Fruit fly (Drosophila melanogaster) whole organism, wandering third instar larva: ENCODE measurements around the gene Aatf.

Source experiments
- CrebA ChIP-seq: fragments of 200-800 bp; sonication (Bioruptor generic); optimal IDR thresholded peaks from 2 replicates; lab custom pipeline; 2016; ENCODE audit warnings: missing biosample characterization, mild to moderate bottlenecking, missing genetic modification characterization, borderline replicate concordance
- Myc ChIP-seq: fragments of >200 bp; optimal IDR thresholded peaks from 2 replicates; lab custom pipeline; 2017
- N ChIP-seq: fragments of >200 bp; optimal IDR thresholded peaks from 2 replicates; lab custom pipeline; 2018; ENCODE audit warnings: missing biosample characterization, missing external identifiers, missing genetic modification characterization
- OdsH ChIP-seq: fragments of 200-800 bp; sonication (Bioruptor generic); optimal IDR thresholded peaks from 2 replicates; lab custom pipeline; 2016; ENCODE audit warnings: missing biosample characterization, mild to moderate bottlenecking, missing genetic modification characterization
- Rel ChIP-seq, 2 experiments: fragments of 200-800 bp; sonication (Bioruptor generic) in 1 of 2; optimal IDR thresholded peaks; 2 replicates in 1 of 2; 3 replicates in 1 of 2; lab custom pipeline; 2016 to 2019; ENCODE audit warnings: mild to moderate bottlenecking in 2 of 2, missing biosample characterization in 2 of 2, missing genetic modification characterization in 2 of 2, moderate library complexity in 1 of 2
- brk ChIP-seq: fragments of 200-800 bp; sonication (Bioruptor generic); optimal IDR thresholded peaks from 2 replicates; lab custom pipeline; 2016; ENCODE audit warnings: missing biosample characterization, mild to moderate bottlenecking, missing genetic modification characterization
- dsf ChIP-seq: sonication (Bioruptor generic); optimal IDR thresholded peaks from 2 replicates; lab custom pipeline; 2016; ENCODE audit warnings: missing biosample characterization, missing genetic modification characterization, borderline replicate concordance
- ey ChIP-seq: fragments of 200-800 bp; sonication (Bioruptor generic); optimal IDR thresholded peaks from 2 replicates; lab custom pipeline; 2016; ENCODE audit warnings: missing biosample characterization, missing genetic modification characterization
- foxo ChIP-seq, 2 experiments: fragments of 200-800 bp; sonication (Bioruptor generic); optimal IDR thresholded peaks; 2 replicates in 1 of 2; 3 replicates in 1 of 2; lab custom pipeline; 2016 to 2017; ENCODE audit warnings: missing biosample characterization in 2 of 2, missing genetic modification characterization in 2 of 2
- h ChIP-seq: fragments of 200-800 bp; sonication (Bioruptor generic); optimal IDR thresholded peaks from 3 replicates; lab custom pipeline; 2016; ENCODE audit warnings: missing biosample characterization, mild to moderate bottlenecking, missing genetic modification characterization
- psq ChIP-seq: fragments of 200-800 bp; sonication (Bioruptor generic); optimal IDR thresholded peaks from 3 replicates; lab custom pipeline; 2017; ENCODE audit warnings: missing biosample characterization, mild to moderate bottlenecking, missing genetic modification characterization, moderate library complexity
- rgr ChIP-seq: fragments of 200-800 bp; sonication (Bioruptor generic); optimal IDR thresholded peaks from 3 replicates; lab custom pipeline; 2016; ENCODE audit warnings: missing biosample characterization, mild to moderate bottlenecking, missing genetic modification characterization
- usp ChIP-seq: fragments of >200 bp; optimal IDR thresholded peaks from 2 replicates; lab custom pipeline; 2017; ENCODE audit warnings: missing biosample characterization, missing genetic modification characterization

dm6 chr2L:6759528-6759927, 42.1 kb downstream of the Aatf start, which contains the start of gene CG11322:
- no peak for TF ChIP-seq OdsH (GFP tag; lab: Kevin White, UChicago)
- no peak for TF ChIP-seq h (GFP tag; lab: Kevin White, UChicago)
- TF ChIP-seq rgr (GFP tag; lab: Kevin White, UChicago), result no peak
- no peak for TF ChIP-seq N
- no peak for TF ChIP-seq psq
- no peak for TF ChIP-seq dsf (GFP tag; lab: Kevin White, UChicago)
- TF ChIP-seq CrebA, result no peak
- TF ChIP-seq Rel (GFP tag; optimal IDR thresholded peaks at IDR 0.05; lab: Kevin White, UChicago), result no peak
- TF ChIP-seq Rel (tag; optimal IDR thresholded peaks at IDR 0.05; lab: Kevin White, UChicago), result no peak
- TF ChIP-seq Myc, result no peak
- TF ChIP-seq ey (GFP tag; lab: Kevin White, UChicago), result no peak
- TF ChIP-seq brk, result no peak
- no peak for TF ChIP-seq usp (GFP tag; lab: Kevin White, UChicago)
- TF ChIP-seq foxo (GFP tag; optimal IDR thresholded peaks at IDR 0.05; lab: Kevin White, UChicago), result no peak
